Worm (Caenorhabditis elegans): ENCODE measurements around the gene tmed-1.

tmed-1 gene

ce11 chrIV:12088898-12089297 is 10.9 kb upstream of the tmed-1 start (continued):
- TF ChIP-seq zim-3 (tag; optimal IDR thresholded peaks at IDR 0.05), result no peak
- no peak for TF ChIP-seq akir-1 (GFP tag; optimal IDR thresholded peaks at IDR 0.05)
- TF ChIP-seq egl-18 (GFP tag; IDR thresholded peaks at IDR 0.05), result no peak
- no peak for TF ChIP-seq hmg-20 (GFP tag; IDR thresholded peaks at IDR 0.05)
- TF ChIP-seq ceh-58 (GFP tag; IDR thresholded peaks at IDR 0.05), result no peak
- peak; percentile 14 for TF ChIP-seq nhr-80 (tag; optimal IDR thresholded peaks at IDR 0.05)
- peak; percentile 5 for TF ChIP-seq F52B5.7 (tag; optimal IDR thresholded peaks at IDR 0.05)
- TF ChIP-seq F49E8.2 (tag; optimal IDR thresholded peaks at IDR 0.05; ENCODE audit: insufficient read depth), result no peak
- TF ChIP-seq mxl-1 (tag; optimal IDR thresholded peaks at IDR 0.05), result no peak
- TF ChIP-seq lin-35 (GFP tag; optimal IDR thresholded peaks at IDR 0.05), result peak in 1 of 3 experiments; percentile 14
- no peak for TF ChIP-seq lsl-1 (GFP tag; optimal IDR thresholded peaks at IDR 0.05)
- no peak for TF ChIP-seq lin-54 (GFP tag; optimal IDR thresholded peaks at IDR 0.05)
- 0 out of 2 replicates have a peak, but pooled peaks have one; percentile 43 for TF ChIP-seq cebp-2 (GFP tag; IDR thresholded peaks at IDR 0.05)

- TF ChIP-seq ekl-4 (GFP tag; IDR thresholded peaks at IDR 0.05) (peak; percentile 86), madf-6 (GFP tag; IDR thresholded peaks at IDR 0.05) (peak; percentile 74), snpc-1.3 (tag; optimal IDR thresholded peaks at IDR 0.05; ENCODE audit: insufficient read depth) (peak; percentile 87), cebp-2 (GFP tag; IDR thresholded peaks at IDR 0.05) (peak; percentile 100), snpc-1.1 (tag; optimal IDR thresholded peaks at IDR 0.05; ENCODE audit: insufficient read depth) (no peak), B0336.3 (GFP tag; IDR thresholded peaks at IDR 0.05) (peak; percentile 76), mxl-1 (tag; optimal IDR thresholded peaks at IDR 0.05) (peak; percentile 88), zim-3 (tag; optimal IDR thresholded peaks at IDR 0.05) (peak; percentile 61), let-526 (GFP tag; IDR thresholded peaks at IDR 0.05) (no peak), lin-40 (tag; optimal IDR thresholded peaks at IDR 0.05) (peak; percentile 75), madf-10 (tag; optimal IDR thresholded peaks at IDR 0.05) (peak; percentile 80), dpff-1 (tag; optimal IDR thresholded peaks at IDR 0.05) (peak; percentile 26), D2030.7 (GFP tag; IDR thresholded peaks at IDR 0.05) (peak; percentile 85), ztf-28 (GFP tag; IDR thresholded peaks at IDR 0.05) (peak; percentile 94), egrh-3 (GFP tag; IDR thresholded peaks at IDR 0.05) (peak; percentile 59; the same call in 1 of the 2 replicates), pbrm-1 (GFP tag; IDR thresholded peaks at IDR 0.05) (peak; percentile 82), F57A8.1 (GFP tag; optimal IDR thresholded peaks at IDR 0.05) (peak; percentile 45), atf-7 (tag; optimal IDR thresholded peaks at IDR 0.05) (peak; percentile 38), F33H1.4 (GFP tag; IDR thresholded peaks at IDR 0.05) (peak; percentile 63), let-607 (tag; optimal IDR thresholded peaks at IDR 0.05) (peak; percentile 63 to 65), dpl-1 (GFP tag; optimal IDR thresholded peaks at IDR 0.05) (peak; percentile 24), ZK185.1 (tag; optimal IDR thresholded peaks at IDR 0.05; ENCODE audit: poor library complexity, severe bottlenecking) (peak; percentile 92), B0261.1 (tag; optimal IDR thresholded peaks at IDR 0.05) (peak; percentile 91), bed-1 (GFP tag; IDR thresholded peaks at IDR 0.05) (no peak), ztf-26 (tag; optimal IDR thresholded peaks at IDR 0.05) (peak; percentile 75), chd-7 (tag; optimal IDR thresholded peaks at IDR 0.05) (peak; percentile 91), Y79H2A.3 (GFP tag; conservative IDR thresholded peaks at IDR 0.05) (no peak), sdz-38 (tag; optimal IDR thresholded peaks at IDR 0.05) (no peak), K12H6.12 (tag; optimal IDR thresholded peaks at IDR 0.05) (peak; percentile 66), efl-1 (GFP tag; optimal IDR thresholded peaks at IDR 0.05) (peak; percentile 41), F52B5.7 (tag; optimal IDR thresholded peaks at IDR 0.05) (peak; percentile 87), attf-6 (GFP tag; IDR thresholded peaks at IDR 0.05) (peak; percentile 73; the same call in 1 of the 2 replicates), ztf-18 (tag; optimal IDR thresholded peaks at IDR 0.05) (peak; percentile 79), C06A6.2 (GFP tag; conservative IDR thresholded peaks at IDR 0.05) (peak; percentile 49; the same call in 1 of the 2 replicates), ama-1 (optimal IDR thresholded peaks at IDR 0.05) (no peak), ama-1 (GFP tag; optimal IDR thresholded peaks at IDR 0.05) (peak in 1 of 2 experiments; percentile 75), madf-3 (GFP tag; IDR thresholded peaks at IDR 0.05) (0 out of 2 replicates have a peak, but pooled peaks have one; percentile 54), Y53G8AR.9 (GFP tag; conservative IDR thresholded peaks at IDR 0.05) (peak; percentile 68; the same call in 1 of the 2 replicates), hmg-20 (GFP tag; IDR thresholded peaks at IDR 0.05) (0 out of 2 replicates have a peak, but pooled peaks have one; percentile 59)
These were observed 8.5 kb upstream of the tmed-1 start for ce11 chrIV:12086498-12086897.
